Worm (Caenorhabditis elegans) whole organism, L1 larva: ENCODE measurements around the gene mfsd-12.

ENCODE experiments used
- C16A3.4 ChIP-seq: fragments of 150-350 bp; optimal IDR thresholded peaks from 2 replicates; lab custom pipeline; 2014; ENCODE audit warnings: missing biosample characterization, missing genetic modification characterization
- C34B4.2 ChIP-seq: sonication (generic microtip); optimal IDR thresholded peaks from 2 replicates; lab custom pipeline; 2017; ENCODE audit warnings: mild to moderate bottlenecking, missing genetic modification characterization, missing compliant biosample characterization
- alr-1 ChIP-seq: fragments of 200-800 bp; sonication (Bioruptor generic); optimal IDR thresholded peaks from 2 replicates; lab custom pipeline; 2018; ENCODE audit warnings: borderline replicate concordance, mild to moderate bottlenecking, missing genetic modification characterization, missing compliant biosample characterization
- ama-1 ChIP-seq: fragments of 150-350 bp; optimal IDR thresholded peaks from 2 replicates; lab custom pipeline; 2014
- blmp-1 ChIP-seq: fragments of 150-350 bp; optimal IDR thresholded peaks from 2 replicates; lab custom pipeline; 2014; ENCODE audit warnings: missing biosample characterization, missing genetic modification characterization
- ceh-8 ChIP-seq: fragments of 200-800 bp; sonication (Bioruptor generic); optimal IDR thresholded peaks from 2 replicates; lab custom pipeline; 2018; ENCODE audit warnings: mild to moderate bottlenecking, missing genetic modification characterization, moderate library complexity, missing compliant biosample characterization
- ceh-88 ChIP-seq: fragments of 200-800 bp; sonication (Bioruptor generic); IDR thresholded peaks from 2 replicates; pipeline ENCODE4 v1.3.6; 2022; ENCODE audit warnings: missing genetic modification characterization, missing compliant biosample characterization
- ceh-90 ChIP-seq: sonication (generic microtip); optimal IDR thresholded peaks from 2 replicates; lab custom pipeline; 2016; ENCODE audit warnings: missing genetic modification characterization, missing compliant biosample characterization
- ces-1 ChIP-seq: fragments of 150-350 bp; optimal IDR thresholded peaks from 2 replicates; lab custom pipeline; 2014; ENCODE audit warnings: missing biosample characterization, missing genetic modification reagents, missing genetic modification characterization
- dsc-1 ChIP-seq: sonication (generic microtip); optimal IDR thresholded peaks from 2 replicates; lab custom pipeline; 2016; ENCODE audit warnings: mild to moderate bottlenecking, missing genetic modification characterization, missing compliant biosample characterization
- efl-1 ChIP-seq, 4 experiments: fragments of 150-350 bp; optimal IDR thresholded peaks in 3 of 4; peaks in 1 of 4; 1 replicate in 1 of 4; 2 replicates in 3 of 4; lab custom pipeline; 2014; ENCODE audit warnings: missing biosample characterization in 2 of 4, missing genetic modification characterization in 2 of 4, missing genetic modification reagents in 2 of 4
- efl-3 ChIP-seq: fragments of 200-800 bp; sonication (Bioruptor generic); optimal IDR thresholded peaks from 2 replicates; lab custom pipeline; 2018; ENCODE audit warnings: mild to moderate bottlenecking, missing genetic modification characterization, missing compliant biosample characterization
- egl-27 ChIP-seq, 2 experiments: fragments of 150-350 bp in 1 of 2; sonication (generic microtip); optimal IDR thresholded peaks; 3 replicates each; lab custom pipeline; 2017 to 2018; ENCODE audit warnings: missing biosample characterization in 2 of 2, missing genetic modification characterization in 2 of 2, missing genetic modification reagents in 2 of 2
- elt-2 ChIP-seq: sonication (generic microtip); optimal IDR thresholded peaks from 2 replicates; lab custom pipeline; 2016; ENCODE audit warnings: missing genetic modification characterization, mild to moderate bottlenecking, inconsistent platforms, missing compliant biosample characterization, missing genetic modification reagents
- elt-3 ChIP-seq, 6 experiments: fragments of 150-350 bp in 1 of 6; sonication (generic microtip); optimal IDR thresholded peaks; 2 replicates each; lab custom pipeline; 2017 to 2018; ENCODE audit warnings: missing biosample characterization in 6 of 6, missing genetic modification characterization in 6 of 6, inconsistent platforms in 1 of 6
- fkh-10 ChIP-seq: sonication (generic microtip); optimal IDR thresholded peaks from 2 replicates; lab custom pipeline; 2017; ENCODE audit warnings: missing biosample characterization, missing genetic modification reagents, missing genetic modification characterization
- fkh-8 ChIP-seq: sonication (generic microtip); optimal IDR thresholded peaks from 2 replicates; lab custom pipeline; 2016; ENCODE audit warnings: mild to moderate bottlenecking, missing genetic modification characterization, missing compliant biosample characterization
- grh-1 ChIP-seq: fragments of 200-800 bp; sonication (Bioruptor generic); IDR thresholded peaks from 2 replicates; pipeline ENCODE4 v1.3.6; 2022; ENCODE audit warnings: missing genetic modification reagents, missing genetic modification characterization, missing compliant biosample characterization
- hlh-17 ChIP-seq: fragments of 200-800 bp; sonication (Bioruptor generic); optimal IDR thresholded peaks from 2 replicates; lab custom pipeline; 2018; ENCODE audit warnings: missing genetic modification characterization, mild to moderate bottlenecking, missing compliant biosample characterization, moderate library complexity, borderline replicate concordance
- irx-1 ChIP-seq: sonication (generic microtip); optimal IDR thresholded peaks from 2 replicates; lab custom pipeline; 2016; ENCODE audit warnings: missing genetic modification characterization, missing compliant biosample characterization
- isw-1 ChIP-seq: fragments of 200-800 bp; sonication (Bioruptor generic); IDR thresholded peaks from 2 replicates; pipeline ENCODE4 v1.3.6; 2022; ENCODE audit warnings: missing genetic modification characterization, missing compliant biosample characterization
- lin-14 ChIP-seq: fragments of 200-800 bp; sonication (Bioruptor generic); optimal IDR thresholded peaks from 2 replicates; lab custom pipeline; 2018; ENCODE audit warnings: mild to moderate bottlenecking, missing genetic modification characterization, moderate library complexity, missing compliant biosample characterization
- lsy-2 ChIP-seq, 2 experiments: fragments of 150-350 bp; optimal IDR thresholded peaks; 2 replicates each; lab custom pipeline; 2014; ENCODE audit warnings: missing biosample characterization in 2 of 2, missing genetic modification characterization in 2 of 2
- mef-2 ChIP-seq: fragments of 150-350 bp; optimal IDR thresholded peaks from 2 replicates; lab custom pipeline; 2014; ENCODE audit warnings: missing biosample characterization, missing genetic modification characterization
- nhr-12 ChIP-seq: sonication (generic microtip); optimal IDR thresholded peaks from 2 replicates; lab custom pipeline; 2017; ENCODE audit warnings: missing biosample characterization, missing genetic modification characterization
- nhr-20 ChIP-seq: sonication (generic microtip); optimal IDR thresholded peaks from 2 replicates; lab custom pipeline; 2016; ENCODE audit warnings: mild to moderate bottlenecking, missing genetic modification characterization, missing compliant biosample characterization
- nhr-237 ChIP-seq: fragments of 150-350 bp; optimal IDR thresholded peaks from 2 replicates; lab custom pipeline; 2014; ENCODE audit warnings: missing biosample characterization, missing genetic modification characterization
- nhr-28 ChIP-seq: fragments of 150-350 bp; optimal IDR thresholded peaks from 2 replicates; lab custom pipeline; 2014; ENCODE audit warnings: missing biosample characterization, missing genetic modification characterization
- nhr-71 ChIP-seq: sonication (generic microtip); optimal IDR thresholded peaks from 2 replicates; lab custom pipeline; 2016; ENCODE audit warnings: mild to moderate bottlenecking, missing genetic modification characterization, moderate library complexity, missing compliant biosample characterization
- nhr-76 ChIP-seq: sonication (generic microtip); optimal IDR thresholded peaks from 2 replicates; lab custom pipeline; 2017; ENCODE audit warnings: missing biosample characterization, missing genetic modification characterization
- nhr-85 ChIP-seq: sonication (generic microtip); peaks from one replicate; lab custom pipeline; 2016; ENCODE audit warnings: missing genetic modification characterization, inconsistent platforms, missing compliant biosample characterization
- pqm-1 ChIP-seq: sonication (generic microtip); optimal IDR thresholded peaks from 3 replicates; lab custom pipeline; 2017; ENCODE audit warnings: missing biosample characterization, missing genetic modification characterization
- sox-4 ChIP-seq: sonication (generic microtip); optimal IDR thresholded peaks from 2 replicates; lab custom pipeline; 2016; ENCODE audit warnings: missing genetic modification characterization, missing compliant biosample characterization
- sptf-1 ChIP-seq: fragments of 150-350 bp; optimal IDR thresholded peaks from 2 replicates; lab custom pipeline; 2014; ENCODE audit warnings: missing biosample characterization, missing genetic modification characterization
- unc-30 ChIP-seq: sonication (generic microtip); optimal IDR thresholded peaks from 2 replicates; lab custom pipeline; 2017; ENCODE audit warnings: missing biosample characterization, missing genetic modification characterization
- unc-86 ChIP-seq: sonication (generic microtip); optimal IDR thresholded peaks from 2 replicates; lab custom pipeline; 2016; ENCODE audit warnings: missing genetic modification characterization, missing compliant biosample characterization
- unc-98 ChIP-seq: fragments of 200-800 bp; sonication (Bioruptor generic); IDR thresholded peaks from 2 replicates; pipeline ENCODE4 v1.3.6; 2022; ENCODE audit warnings: missing genetic modification characterization, missing compliant biosample characterization
- xbp-1 ChIP-seq: sonication (generic microtip); optimal IDR thresholded peaks from 2 replicates; lab custom pipeline; 2016; ENCODE audit warnings: missing genetic modification characterization, missing compliant biosample characterization
- zag-1 ChIP-seq: fragments of 150-350 bp; optimal IDR thresholded peaks from 2 replicates; lab custom pipeline; 2014; ENCODE audit warnings: missing biosample characterization, missing genetic modification characterization

mfsd-12 gene

ce11 chrX:4662964-4663684 lies 4.8 kb upstream of the mfsd-12 start:
- TF ChIP-seq blmp-1 (tag; lab: Kevin White, UChicago) (peak; percentile 7), ceh-8 (GFP tag; lab: Kevin White, UChicago) (no peak), unc-98 (GFP tag; lab: Robert Waterston, UW) (no peak), lsy-2 (tag; optimal IDR thresholded peaks at IDR 0.05; lab: Kevin White, UChicago) (no peak), unc-30 (tag; lab: Kevin White, UChicago) (no peak), elt-3 (tag; optimal IDR thresholded peaks at IDR 0.05; lab: Kevin White, UChicago) (peak in 5 of 6 experiments; percentile 55 to 81 (median 61)), lin-14 (GFP tag; lab: Kevin White, UChicago) (peak; percentile 6), ces-1 (no peak), fkh-10 (GFP tag; lab: Kevin White, UChicago) (no peak), irx-1 (tag; lab: Kevin White, UChicago) (no peak), C34B4.2 (tag; lab: Kevin White, UChicago) (no peak), alr-1 (tag; lab: Kevin White, UChicago) (no peak), nhr-85 (peak; percentile 77), dsc-1 (tag; lab: Kevin White, UChicago) (no peak), nhr-20 (tag; lab: Kevin White, UChicago) (peak; percentile 25), nhr-28 (tag; lab: Kevin White, UChicago) (no peak), ceh-88 (GFP tag; lab: Robert Waterston, UW) (no peak), ama-1 (lab: Kevin White, UChicago) (no peak), egl-27 (tag; optimal IDR thresholded peaks at IDR 0.05; lab: Kevin White, UChicago) (no peak), ceh-90 (no peak), xbp-1 (tag; lab: Kevin White, UChicago) (no peak), efl-1 (optimal IDR thresholded peaks at IDR 0.05; lab: Kevin White, UChicago) (peak in 1 of 2 experiments; percentile 10), efl-1 (GFP tag; optimal IDR thresholded peaks at IDR 0.05 in 1 of 2; lab: Kevin White, UChicago) (peak in 1 of 2 experiments; percentile 55), fkh-8 (tag; lab: Kevin White, UChicago) (no peak), mef-2 (tag; lab: Kevin White, UChicago) (no peak), isw-1 (no peak), nhr-71 (tag; lab: Kevin White, UChicago) (peak; percentile 10), unc-86 (tag; lab: Kevin White, UChicago) (no peak)

DNA sequence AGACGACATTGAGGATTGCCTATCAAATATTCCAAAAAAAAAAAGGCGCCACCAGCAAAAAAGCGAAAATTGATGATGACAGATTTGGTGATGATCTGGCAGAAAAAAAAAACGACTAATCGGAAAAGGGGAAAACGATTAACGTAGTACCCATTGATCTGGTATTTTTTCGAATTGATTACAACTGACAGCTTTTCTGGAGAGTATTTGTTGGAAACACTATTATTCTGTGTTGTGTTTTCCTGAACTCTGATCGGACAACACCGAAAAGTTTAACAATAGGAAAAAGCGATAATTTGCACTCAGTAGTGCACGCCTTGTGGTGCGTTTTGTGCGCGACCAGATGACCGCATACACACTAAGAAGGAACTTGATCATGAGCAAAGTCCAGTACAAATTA lies 3.2 kb upstream of the mfsd-12 start:
- TF ChIP-seq blmp-1 (tag; lab: Kevin White, UChicago) (peak; percentile 45), fkh-8 (tag; lab: Kevin White, UChicago) (peak; percentile 13), efl-1 (optimal IDR thresholded peaks at IDR 0.05; lab: Kevin White, UChicago) (no peak), efl-1 (GFP tag; optimal IDR thresholded peaks at IDR 0.05 in 1 of 2; lab: Kevin White, UChicago) (peak in 1 of 2 experiments; percentile 73), ama-1 (lab: Kevin White, UChicago) (no peak)

- no peak for TF ChIP-seq nhr-76 (tag; lab: Kevin White, UChicago)
- no peak for TF ChIP-seq grh-1
- no peak for TF ChIP-seq nhr-237 (tag; lab: Kevin White, UChicago)
- TF ChIP-seq nhr-12 (tag; lab: Kevin White, UChicago) = no peak
- TF ChIP-seq hlh-17 (GFP tag; lab: Kevin White, UChicago) = no peak
- TF ChIP-seq zag-1 = no peak
- no peak for TF ChIP-seq sptf-1 (tag; lab: Kevin White, UChicago)
- no peak for TF ChIP-seq sox-4
- no peak for TF ChIP-seq xbp-1 (tag; lab: Kevin White, UChicago)
- TF ChIP-seq lsy-2 (tag; optimal IDR thresholded peaks at IDR 0.05; lab: Kevin White, UChicago) = no peak
- no peak for TF ChIP-seq pqm-1
- TF ChIP-seq ceh-90 = no peak
- no peak for TF ChIP-seq efl-3 (GFP tag; lab: Kevin White, UChicago)
- TF ChIP-seq elt-2 (tag; lab: Kevin White, UChicago) = no peak
- TF ChIP-seq C16A3.4 (tag; lab: Kevin White, UChicago) = no peak
- no peak for TF ChIP-seq lin-14 (GFP tag; lab: Kevin White, UChicago)
Observed at ce11 chrX:4671837-4672236, 3.9 kb downstream of the mfsd-12 start.
